Worm (Caenorhabditis elegans) whole organism, L3 larva: Measurements from ENCODE around the gene rnh-1.0.

Experiments
- R02D3.7 ChIP-seq: fragments of 150-350 bp; optimal IDR thresholded peaks from 2 replicates; lab custom pipeline; 2014; ENCODE audit warnings: missing biosample characterization, missing genetic modification characterization
- ceh-16 ChIP-seq: sonication (generic microtip); optimal IDR thresholded peaks from 2 replicates; lab custom pipeline; 2017; ENCODE audit warnings: missing biosample characterization, missing genetic modification characterization
- ceh-28 ChIP-seq: fragments of 150-350 bp; optimal IDR thresholded peaks from 2 replicates; lab custom pipeline; 2014; ENCODE audit warnings: missing biosample characterization, missing genetic modification reagents, missing genetic modification characterization
- ceh-82 ChIP-seq: fragments of 150-350 bp; optimal IDR thresholded peaks from 2 replicates; lab custom pipeline; 2014; ENCODE audit warnings: missing biosample characterization, missing genetic modification characterization
- daf-12 ChIP-seq: fragments of 150-350 bp; optimal IDR thresholded peaks from 2 replicates; lab custom pipeline; 2014; ENCODE audit warnings: missing biosample characterization, missing genetic modification reagents, missing genetic modification characterization
- egl-27 ChIP-seq: sonication (generic microtip); optimal IDR thresholded peaks from 4 replicates; lab custom pipeline; 2017; ENCODE audit warnings: missing biosample characterization, missing genetic modification reagents, missing genetic modification characterization
- egl-5 ChIP-seq: fragments of 150-350 bp; optimal IDR thresholded peaks from 2 replicates; lab custom pipeline; 2017; ENCODE audit warnings: missing biosample characterization, missing genetic modification reagents, missing genetic modification characterization, inconsistent platforms
- fkh-10 ChIP-seq: sonication (generic microtip); optimal IDR thresholded peaks from 2 replicates; lab custom pipeline; 2017; ENCODE audit warnings: missing biosample characterization, missing genetic modification reagents, missing genetic modification characterization
- fkh-2 ChIP-seq: fragments of 150-350 bp; optimal IDR thresholded peaks from 2 replicates; lab custom pipeline; 2014; ENCODE audit warnings: missing biosample characterization, missing genetic modification reagents, missing genetic modification characterization
- fos-1 ChIP-seq: fragments of 150-350 bp; optimal IDR thresholded peaks from 2 replicates; lab custom pipeline; 2014; ENCODE audit warnings: missing biosample characterization, missing genetic modification characterization
- hmg-11 ChIP-seq: sonication (generic microtip); optimal IDR thresholded peaks from 2 replicates; lab custom pipeline; 2016; ENCODE audit warnings: missing genetic modification characterization, missing compliant biosample characterization
- lin-15B ChIP-seq: fragments of 150-350 bp; optimal IDR thresholded peaks from 2 replicates; lab custom pipeline; 2014; ENCODE audit warnings: missing biosample characterization, missing genetic modification characterization
- lin-39 ChIP-seq: fragments of 150-350 bp; optimal IDR thresholded peaks from 2 replicates; lab custom pipeline; 2018; ENCODE audit warnings: missing biosample characterization, missing genetic modification reagents, missing genetic modification characterization
- lsy-12 ChIP-seq: sonication (generic microtip); optimal IDR thresholded peaks from 2 replicates; lab custom pipeline; 2016; ENCODE audit warnings: mild to moderate bottlenecking, missing genetic modification characterization, missing compliant biosample characterization
- mdl-1 ChIP-seq: fragments of 150-350 bp; optimal IDR thresholded peaks from 2 replicates; lab custom pipeline; 2014; ENCODE audit warnings: missing biosample characterization, missing genetic modification characterization
- nfya-1 ChIP-seq: sonication (generic microtip); optimal IDR thresholded peaks from 2 replicates; lab custom pipeline; 2017; ENCODE audit warnings: missing genetic modification characterization, mild to moderate bottlenecking, missing compliant biosample characterization, antibody characterized with exemption, moderate library complexity; ENCODE audit not compliant: insufficient read depth
- nhr-23 ChIP-seq: fragments of 150-350 bp; optimal IDR thresholded peaks from 2 replicates; lab custom pipeline; 2014; ENCODE audit warnings: missing biosample characterization, missing genetic modification reagents, missing genetic modification characterization
- nhr-237 ChIP-seq: fragments of 150-350 bp; optimal IDR thresholded peaks from 2 replicates; lab custom pipeline; 2014; ENCODE audit warnings: missing biosample characterization, missing genetic modification characterization
- nhr-25 ChIP-seq: sonication (generic microtip); optimal IDR thresholded peaks from 2 replicates; lab custom pipeline; 2017; ENCODE audit warnings: missing biosample characterization, missing genetic modification characterization
- nhr-43 ChIP-seq: sonication (generic microtip); optimal IDR thresholded peaks from 2 replicates; lab custom pipeline; 2016; ENCODE audit warnings: mild to moderate bottlenecking, missing genetic modification characterization, missing compliant biosample characterization; ENCODE audit not compliant: poor library complexity, severe bottlenecking
- nhr-76 ChIP-seq: fragments of 150-350 bp; sonication (generic microtip); optimal IDR thresholded peaks from 5 replicates; lab custom pipeline; 2014; ENCODE audit warnings: missing biosample characterization, missing genetic modification characterization
- pqm-1 ChIP-seq: fragments of 150-350 bp; optimal IDR thresholded peaks from 2 replicates; lab custom pipeline; 2017; ENCODE audit warnings: missing biosample characterization, missing genetic modification characterization, inconsistent platforms
- skn-1 ChIP-seq: fragments of 150-350 bp; optimal IDR thresholded peaks from 2 replicates; lab custom pipeline; 2014; ENCODE audit warnings: missing biosample characterization, missing genetic modification characterization
- snpc-4 ChIP-seq: fragments of 150-350 bp; optimal IDR thresholded peaks from 2 replicates; lab custom pipeline; 2014; ENCODE audit warnings: missing biosample characterization, missing genetic modification characterization
- tbx-2 ChIP-seq: sonication (generic microtip); optimal IDR thresholded peaks from 2 replicates; lab custom pipeline; 2016; ENCODE audit warnings: mild to moderate bottlenecking, missing genetic modification characterization, missing compliant biosample characterization
- unc-39 ChIP-seq: sonication (generic microtip); optimal IDR thresholded peaks from 4 replicates; lab custom pipeline; 2017; ENCODE audit warnings: missing biosample characterization, missing genetic modification characterization
- unc-62 ChIP-seq: fragments of 150-350 bp; sonication (generic microtip); optimal IDR thresholded peaks from 4 replicates; lab custom pipeline; 2014; ENCODE audit warnings: missing biosample characterization, missing genetic modification reagents, missing genetic modification characterization
- zag-1 ChIP-seq: fragments of 150-350 bp; optimal IDR thresholded peaks from 2 replicates; lab custom pipeline; 2014; ENCODE audit warnings: missing biosample characterization, missing genetic modification characterization
- ztf-11 ChIP-seq: fragments of 150-350 bp; optimal IDR thresholded peaks from 2 replicates; lab custom pipeline; 2014; ENCODE audit warnings: missing biosample characterization, missing genetic modification characterization
- ztf-4 ChIP-seq: fragments of 150-350 bp; optimal IDR thresholded peaks from 2 replicates; lab custom pipeline; 2014; ENCODE audit warnings: missing biosample characterization, missing genetic modification characterization

Gene rnh-1.0

DNA sequence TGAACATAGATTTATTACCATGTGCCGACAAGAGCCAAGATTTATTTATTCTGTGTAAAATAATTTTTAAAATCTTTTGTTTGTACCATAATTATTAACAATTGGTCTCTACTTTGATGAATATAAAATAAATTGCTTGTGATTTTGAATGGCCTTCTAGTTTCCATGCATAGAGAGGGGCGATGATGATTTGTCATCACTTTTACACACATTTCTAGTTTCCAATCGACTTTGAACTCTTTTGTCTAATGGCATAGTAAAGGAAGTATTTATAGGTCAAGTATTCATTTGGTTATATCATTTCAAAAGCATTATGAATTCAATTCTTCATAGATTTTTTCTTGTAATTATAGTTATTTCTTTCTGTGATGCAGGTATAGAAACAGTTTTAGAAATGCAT is 8.5 kb downstream of the rnh-1.0 start, which contains the start of gene F59A6.10:
Gene F59A6.10 (plus strand): TSS at position 301 of the 400 bp plus-strand sequence.
- TF ChIP-seq daf-12 (tag; lab: Kevin White, UChicago) (no peak), ceh-82 (tag; lab: Kevin White, UChicago) (no peak), lin-39 (tag; lab: Kevin White, UChicago) (no peak), ceh-28 (tag; lab: Kevin White, UChicago) (no peak), nhr-237 (tag; lab: Kevin White, UChicago) (no peak)

- no peak for TF ChIP-seq R02D3.7 (tag; lab: Kevin White, UChicago)
- no peak for TF ChIP-seq egl-27 (tag; lab: Kevin White, UChicago)
- no peak for TF ChIP-seq fos-1 (tag; lab: Kevin White, UChicago)
These were observed 9.7 kb downstream of the rnh-1.0 start, which contains the start of gene F59A6.4 for ce11 chrII:5004781-5005180. TSS of gene F59A6.4 (plus strand) at chrII:5005081.

- TF ChIP-seq nhr-76 (tag; lab: Kevin White, UChicago): no peak
- no peak for TF ChIP-seq ceh-16 (tag; lab: Kevin White, UChicago)
- TF ChIP-seq snpc-4: no peak
- TF ChIP-seq, all 47 proteins: peak for 0
These were observed 12.9 kb downstream of the rnh-1.0 start, which contains the start of gene F59A6.3 for ce11 chrII:5008033-5008432. TSS of gene F59A6.3 (plus strand) at chrII:5008333.

DNA sequence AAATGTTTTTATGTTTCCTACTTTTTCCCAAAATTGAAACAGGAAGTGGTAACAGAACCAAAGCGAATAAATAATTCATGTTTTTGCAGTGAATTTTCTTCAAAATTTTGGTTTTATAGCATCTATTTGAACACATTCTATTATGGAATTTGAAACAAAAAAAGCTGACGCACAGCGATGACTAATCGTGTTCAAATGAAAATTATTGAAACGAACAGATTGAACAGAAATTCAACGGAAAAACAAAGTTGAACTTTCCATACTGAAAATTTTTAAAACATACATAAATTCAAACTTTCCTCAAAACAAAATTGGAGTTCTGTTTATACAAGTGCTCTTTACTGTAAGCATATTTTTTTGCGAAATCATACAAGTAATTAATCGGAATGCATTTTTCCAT is 16.9 kb downstream of the rnh-1.0 start, which contains the start of gene F59A6.12:
Gene F59A6.12 (minus strand): TSS at position 101 of the 400 bp plus-strand sequence.
- no peak for TF ChIP-seq ztf-11
- no peak for TF ChIP-seq nfya-1 (tag; lab: Kevin White, UChicago)
- no peak for TF ChIP-seq unc-39 (tag; lab: Kevin White, UChicago)
- no peak for TF ChIP-seq nhr-237 (tag; lab: Kevin White, UChicago)
- no peak for TF ChIP-seq nhr-25 (tag; lab: Kevin White, UChicago)
- no peak for TF ChIP-seq lin-15B (tag; lab: Kevin White, UChicago)
- TF ChIP-seq zag-1 (tag; lab: Kevin White, UChicago): no peak
- no peak for TF ChIP-seq nhr-43
- TF ChIP-seq pqm-1 (tag; lab: Kevin White, UChicago): no peak
- no peak for TF ChIP-seq tbx-2 (tag; lab: Kevin White, UChicago)
- TF ChIP-seq hmg-11: no peak
- no peak for TF ChIP-seq ztf-4
- TF ChIP-seq egl-5 (tag; lab: Kevin White, UChicago): no peak
- TF ChIP-seq fkh-10 (GFP tag; lab: Kevin White, UChicago): no peak
- no peak for TF ChIP-seq mdl-1 (tag; lab: Kevin White, UChicago)
- TF ChIP-seq, all 47 proteins: peak for 0

ce11 chrII:5014399-5014798 is 19.3 kb downstream of the rnh-1.0 start, which contains the start of gene F59A6.2:
TSS of gene F59A6.2 (plus strand) at chrII:5014699.
- no peak for TF ChIP-seq unc-62 (GFP tag; lab: Kevin White, UChicago)
- TF ChIP-seq fkh-2 (tag; lab: Kevin White, UChicago): no peak
- no peak for TF ChIP-seq nhr-76 (tag; lab: Kevin White, UChicago)
- no peak for TF ChIP-seq nhr-23 (tag; lab: Kevin White, UChicago)
- no peak for TF ChIP-seq lsy-12 (tag; lab: Kevin White, UChicago)
- no peak for TF ChIP-seq snpc-4
- TF ChIP-seq zag-1 (tag; lab: Kevin White, UChicago): no peak
- no peak for TF ChIP-seq nhr-237 (tag; lab: Kevin White, UChicago)
- TF ChIP-seq egl-27 (tag; lab: Kevin White, UChicago): no peak

DNA sequence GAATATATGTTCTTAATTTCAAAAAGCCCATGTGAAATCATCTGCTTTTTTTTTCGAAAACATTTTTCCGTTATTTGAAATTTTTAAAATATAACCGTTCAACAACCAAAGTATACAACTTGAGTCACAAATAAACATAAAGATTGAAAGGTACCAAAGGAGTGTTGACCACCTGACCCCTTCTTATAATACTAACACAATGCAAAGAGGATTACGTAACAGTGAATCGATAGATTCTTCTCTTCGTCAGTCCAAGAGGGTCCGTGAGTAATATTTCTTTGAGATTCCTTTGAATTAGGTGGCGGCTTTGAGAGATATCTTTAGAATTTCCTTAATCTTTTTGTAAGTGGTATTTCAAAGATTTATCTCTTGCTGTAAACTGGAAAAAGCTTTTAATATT is 21.0 kb downstream of the rnh-1.0 start:
- TF ChIP-seq ceh-28 (tag; lab: Kevin White, UChicago): no peak
- TF ChIP-seq pqm-1 (tag; lab: Kevin White, UChicago): no peak
- TF ChIP-seq egl-27 (tag; lab: Kevin White, UChicago): no peak
- TF ChIP-seq skn-1: no peak
- TF ChIP-seq unc-39 (tag; lab: Kevin White, UChicago): no peak
